Worm (Caenorhabditis elegans) whole organism, L1 larva: ENCODE measurements around the gene ucr-2.1.

Experiments
- C16A3.4 ChIP-seq: fragments of 150-350 bp; optimal IDR thresholded peaks from 2 replicates; lab custom pipeline; 2014; ENCODE audit warnings: missing biosample characterization, missing genetic modification characterization
- aly-2 ChIP-seq: fragments of 150-350 bp; optimal IDR thresholded peaks from 2 replicates; lab custom pipeline; 2014; ENCODE audit warnings: missing biosample characterization, missing genetic modification characterization
- ceh-82 ChIP-seq, 3 experiments: fragments of 150-350 bp in 1 of 3; sonication (generic microtip) in 2 of 3; optimal IDR thresholded peaks; 2 replicates each; lab custom pipeline; 2014 to 2017; ENCODE audit warnings: missing biosample characterization in 3 of 3, missing genetic modification characterization in 3 of 3
- ceh-90 ChIP-seq: sonication (generic microtip); optimal IDR thresholded peaks from 2 replicates; lab custom pipeline; 2016; ENCODE audit warnings: missing genetic modification characterization, missing compliant biosample characterization
- ces-1 ChIP-seq: fragments of 150-350 bp; optimal IDR thresholded peaks from 2 replicates; lab custom pipeline; 2014; ENCODE audit warnings: missing biosample characterization, missing genetic modification reagents, missing genetic modification characterization
- dpl-1 ChIP-seq, 3 experiments: fragments of 150-350 bp in 2 of 3; sonication (generic microtip) in 1 of 3; optimal IDR thresholded peaks; 2 replicates each; lab custom pipeline; 2014 to 2017; ENCODE audit warnings: missing biosample characterization in 3 of 3, missing genetic modification characterization in 3 of 3, missing genetic modification reagents in 3 of 3
- dsc-1 ChIP-seq: sonication (generic microtip); optimal IDR thresholded peaks from 2 replicates; lab custom pipeline; 2016; ENCODE audit warnings: mild to moderate bottlenecking, missing genetic modification characterization, missing compliant biosample characterization
- efl-1 ChIP-seq, 4 experiments: fragments of 150-350 bp; optimal IDR thresholded peaks in 3 of 4; peaks in 1 of 4; 1 replicate in 1 of 4; 2 replicates in 3 of 4; lab custom pipeline; 2014; ENCODE audit warnings: missing biosample characterization in 2 of 4, missing genetic modification characterization in 2 of 4, missing genetic modification reagents in 2 of 4
- egl-27 ChIP-seq, 2 experiments: fragments of 150-350 bp in 1 of 2; sonication (generic microtip); optimal IDR thresholded peaks; 3 replicates each; lab custom pipeline; 2017 to 2018; ENCODE audit warnings: missing biosample characterization in 2 of 2, missing genetic modification characterization in 2 of 2, missing genetic modification reagents in 2 of 2
- elt-2 ChIP-seq: sonication (generic microtip); optimal IDR thresholded peaks from 2 replicates; lab custom pipeline; 2016; ENCODE audit warnings: missing genetic modification characterization, mild to moderate bottlenecking, inconsistent platforms, missing compliant biosample characterization, missing genetic modification reagents
- elt-3 ChIP-seq, 6 experiments: fragments of 150-350 bp in 1 of 6; sonication (generic microtip); optimal IDR thresholded peaks; 2 replicates each; lab custom pipeline; 2017 to 2018; ENCODE audit warnings: missing biosample characterization in 6 of 6, missing genetic modification characterization in 6 of 6, inconsistent platforms in 1 of 6
- ets-5 ChIP-seq: fragments of 200-800 bp; sonication (Bioruptor generic); IDR thresholded peaks from 2 replicates; pipeline ENCODE4 v1.3.6; 2022; ENCODE audit warnings: missing genetic modification characterization, missing compliant biosample characterization
- fkh-8 ChIP-seq: sonication (generic microtip); optimal IDR thresholded peaks from 2 replicates; lab custom pipeline; 2016; ENCODE audit warnings: mild to moderate bottlenecking, missing genetic modification characterization, missing compliant biosample characterization
- fos-1 ChIP-seq: fragments of 150-350 bp; optimal IDR thresholded peaks from 2 replicates; lab custom pipeline; 2014; ENCODE audit warnings: missing biosample characterization, missing genetic modification characterization
- grh-1 ChIP-seq: fragments of 200-800 bp; sonication (Bioruptor generic); IDR thresholded peaks from 2 replicates; pipeline ENCODE4 v1.3.6; 2022; ENCODE audit warnings: missing genetic modification reagents, missing genetic modification characterization, missing compliant biosample characterization
- hlh-17 ChIP-seq: fragments of 200-800 bp; sonication (Bioruptor generic); optimal IDR thresholded peaks from 2 replicates; lab custom pipeline; 2018; ENCODE audit warnings: missing genetic modification characterization, mild to moderate bottlenecking, missing compliant biosample characterization, moderate library complexity, borderline replicate concordance
- hlh-4 ChIP-seq: sonication (generic microtip); optimal IDR thresholded peaks from 2 replicates; lab custom pipeline; 2016; ENCODE audit warnings: mild to moderate bottlenecking, missing genetic modification characterization, missing compliant biosample characterization
- irx-1 ChIP-seq: sonication (generic microtip); optimal IDR thresholded peaks from 2 replicates; lab custom pipeline; 2016; ENCODE audit warnings: missing genetic modification characterization, missing compliant biosample characterization
- jun-1 ChIP-seq: fragments of 150-350 bp; optimal IDR thresholded peaks from 2 replicates; lab custom pipeline; 2014; ENCODE audit warnings: missing biosample characterization, missing genetic modification reagents, missing genetic modification characterization
- lin-14 ChIP-seq: fragments of 200-800 bp; sonication (Bioruptor generic); optimal IDR thresholded peaks from 2 replicates; lab custom pipeline; 2018; ENCODE audit warnings: mild to moderate bottlenecking, missing genetic modification characterization, moderate library complexity, missing compliant biosample characterization
- lin-35 ChIP-seq, 2 experiments: fragments of 150-350 bp; optimal IDR thresholded peaks; 2 replicates each; lab custom pipeline; 2014; ENCODE audit warnings: missing biosample characterization in 2 of 2, missing genetic modification characterization in 2 of 2, missing genetic modification reagents in 2 of 2
- lin-39 ChIP-seq: fragments of 150-350 bp; optimal IDR thresholded peaks from 2 replicates; lab custom pipeline; 2014; ENCODE audit warnings: missing biosample characterization, missing genetic modification reagents, missing genetic modification characterization
- mep-1 ChIP-seq: fragments of 150-350 bp; optimal IDR thresholded peaks from 2 replicates; lab custom pipeline; 2014; ENCODE audit warnings: missing biosample characterization, missing genetic modification characterization
- nhr-19 ChIP-seq: fragments of 200-800 bp; sonication (Bioruptor generic); conservative IDR thresholded peaks from 2 replicates; pipeline ENCODE4 v1.3.6; 2022; ENCODE audit warnings: missing genetic modification characterization, missing compliant biosample characterization
- nhr-28 ChIP-seq: fragments of 150-350 bp; optimal IDR thresholded peaks from 2 replicates; lab custom pipeline; 2014; ENCODE audit warnings: missing biosample characterization, missing genetic modification characterization
- nhr-84 ChIP-seq: sonication (generic microtip); optimal IDR thresholded peaks from 2 replicates; lab custom pipeline; 2017; ENCODE audit warnings: missing biosample characterization, missing genetic modification characterization
- nhr-85 ChIP-seq: sonication (generic microtip); peaks from one replicate; lab custom pipeline; 2016; ENCODE audit warnings: missing genetic modification characterization, inconsistent platforms, missing compliant biosample characterization
- pag-3 ChIP-seq: sonication (generic microtip); optimal IDR thresholded peaks from 2 replicates; lab custom pipeline; 2017; ENCODE audit warnings: missing genetic modification characterization, mild to moderate bottlenecking, missing compliant biosample characterization, antibody characterized with exemption, borderline replicate concordance; ENCODE audit not compliant: insufficient read depth
- pax-3 ChIP-seq: fragments of 200-800 bp; sonication (Bioruptor generic); optimal IDR thresholded peaks from 2 replicates; lab custom pipeline; 2018; ENCODE audit warnings: mild to moderate bottlenecking, missing genetic modification characterization, moderate library complexity, missing compliant biosample characterization
- rnt-1 ChIP-seq: sonication (generic microtip); optimal IDR thresholded peaks from 2 replicates; lab custom pipeline; 2016; ENCODE audit warnings: mild to moderate bottlenecking, missing genetic modification characterization, moderate library complexity, missing compliant biosample characterization
- snu-23 ChIP-seq: sonication (generic microtip); optimal IDR thresholded peaks from 2 replicates; lab custom pipeline; 2016; ENCODE audit warnings: missing genetic modification characterization, missing compliant biosample characterization
- sox-4 ChIP-seq: sonication (generic microtip); optimal IDR thresholded peaks from 2 replicates; lab custom pipeline; 2016; ENCODE audit warnings: missing genetic modification characterization, missing compliant biosample characterization
- swsn-7 ChIP-seq: sonication (generic microtip); optimal IDR thresholded peaks from 2 replicates; lab custom pipeline; 2016; ENCODE audit warnings: missing genetic modification characterization, missing compliant biosample characterization
- unc-62 ChIP-seq: fragments of 150-350 bp; optimal IDR thresholded peaks from 2 replicates; lab custom pipeline; 2014; ENCODE audit warnings: missing biosample characterization, missing genetic modification reagents, missing genetic modification characterization
- unc-98 ChIP-seq: fragments of 200-800 bp; sonication (Bioruptor generic); IDR thresholded peaks from 2 replicates; pipeline ENCODE4 v1.3.6; 2022; ENCODE audit warnings: missing genetic modification characterization, missing compliant biosample characterization
- vab-15 ChIP-seq: sonication (generic microtip); optimal IDR thresholded peaks from 2 replicates; lab custom pipeline; 2017; ENCODE audit warnings: missing genotype, mild to moderate bottlenecking, missing genetic modification characterization, missing compliant biosample characterization
- zag-1 ChIP-seq: fragments of 150-350 bp; optimal IDR thresholded peaks from 2 replicates; lab custom pipeline; 2014; ENCODE audit warnings: missing biosample characterization, missing genetic modification characterization
- ztf-4 ChIP-seq: fragments of 150-350 bp; optimal IDR thresholded peaks from 2 replicates; lab custom pipeline; 2014; ENCODE audit warnings: missing biosample characterization, missing genetic modification characterization

Gene ucr-2.1

DNA sequence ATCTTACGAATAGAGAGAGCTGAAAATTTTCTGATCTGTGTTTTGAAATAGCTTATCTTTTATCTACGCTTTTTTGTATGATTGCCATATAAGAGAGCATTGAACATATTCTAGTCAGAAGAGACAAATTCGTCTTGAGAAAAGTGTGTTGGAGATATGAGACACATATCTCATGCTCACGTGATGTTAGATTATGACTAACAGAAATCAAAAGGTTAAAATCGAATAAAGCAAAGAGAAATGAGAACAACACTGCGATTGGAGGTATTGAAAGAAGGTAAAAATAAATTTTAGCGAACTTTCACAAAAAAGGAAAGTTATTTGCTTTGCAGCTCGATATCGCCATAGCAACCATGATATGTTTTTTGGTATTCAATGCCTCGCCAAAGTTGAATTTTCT is 36.2 kb upstream of the ucr-2.1 start, which contains the start of gene nhr-167:
nhr-167 (minus strand) TSS at position 21 of the 400 bp plus-strand sequence.
- TF ChIP-seq pax-3 (tag; lab: Kevin White, UChicago): peak; percentile 8
- no peak for TF ChIP-seq lin-14 (GFP tag; lab: Kevin White, UChicago)
- TF ChIP-seq fkh-8: peak; percentile 81
- TF ChIP-seq unc-62 (GFP tag; lab: Kevin White, UChicago): no peak
- peak; percentile 15 for TF ChIP-seq sox-4
- no peak for TF ChIP-seq ceh-82 (tag; optimal IDR thresholded peaks at IDR 0.05; lab: Kevin White, UChicago)
- no peak for TF ChIP-seq snu-23 (GFP tag; lab: Kevin White, UChicago)
- no peak for TF ChIP-seq efl-1 (optimal IDR thresholded peaks at IDR 0.05; lab: Kevin White, UChicago)
- peak in 1 of 2 experiments; percentile 77 for TF ChIP-seq efl-1 (GFP tag; optimal IDR thresholded peaks at IDR 0.05 in 1 of 2; lab: Kevin White, UChicago)
- TF ChIP-seq hlh-17 (GFP tag; lab: Kevin White, UChicago): no peak
- peak; percentile 0 for TF ChIP-seq swsn-7 (tag; lab: Kevin White, UChicago)
- no peak for TF ChIP-seq elt-3 (tag; optimal IDR thresholded peaks at IDR 0.05; lab: Kevin White, UChicago)
- TF ChIP-seq elt-2 (tag; lab: Kevin White, UChicago): no peak
- TF ChIP-seq rnt-1 (tag; lab: Kevin White, UChicago): no peak
- TF ChIP-seq lin-39 (tag; lab: Kevin White, UChicago): no peak
- TF ChIP-seq egl-27 (tag; optimal IDR thresholded peaks at IDR 0.05; lab: Kevin White, UChicago): no peak
- peak; percentile 76 for TF ChIP-seq dsc-1 (tag; lab: Kevin White, UChicago)
- no peak for TF ChIP-seq dpl-1 (GFP tag; optimal IDR thresholded peaks at IDR 0.05; lab: Kevin White, UChicago)

DNA sequence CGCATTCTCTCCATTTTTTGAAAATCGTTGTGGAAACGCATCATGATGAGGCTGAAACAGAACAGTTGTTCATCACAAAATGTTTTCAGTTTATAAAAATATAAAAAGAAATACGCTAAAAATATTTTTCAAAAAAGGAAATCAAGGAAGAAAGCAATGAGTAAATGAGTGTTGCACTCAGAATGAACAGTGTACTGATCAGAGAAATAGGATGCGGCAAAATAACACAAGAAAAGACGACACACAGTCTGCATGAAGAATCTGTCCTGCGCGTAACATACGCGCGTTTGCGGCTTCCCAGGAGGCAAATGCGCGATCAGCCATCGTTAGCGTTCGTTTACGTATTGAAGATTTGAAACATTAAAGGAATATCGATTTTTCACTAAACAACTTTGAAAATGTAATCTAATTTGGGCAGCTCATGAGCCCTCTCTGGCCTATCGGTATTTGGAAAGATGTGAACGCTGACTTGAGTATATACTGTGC is 34.6 kb upstream of the ucr-2.1 start, which contains the start of gene C49F5.3:
C49F5.3 (minus strand) TSS at position 51 of the 486 bp plus-strand sequence.
- TF ChIP-seq nhr-19 (GFP tag; lab: Robert Waterston, UW) (no peak), jun-1 (tag; lab: Kevin White, UChicago) (no peak), unc-62 (GFP tag; lab: Kevin White, UChicago) (no peak), ets-5 (GFP tag; lab: Robert Waterston, UW) (no peak), nhr-84 (no peak), vab-15 (tag; lab: Kevin White, UChicago) (no peak), C16A3.4 (tag; lab: Kevin White, UChicago) (no peak), nhr-85 (tag; lab: Kevin White, UChicago) (no peak), dpl-1 (GFP tag; optimal IDR thresholded peaks at IDR 0.05; lab: Kevin White, UChicago) (no peak), lin-14 (GFP tag; lab: Kevin White, UChicago) (no peak), grh-1 (GFP tag; lab: Robert Waterston, UW) (no peak), elt-2 (tag; lab: Kevin White, UChicago) (no peak), zag-1 (tag; lab: Kevin White, UChicago) (no peak), fos-1 (no peak), aly-2 (no peak), ces-1 (GFP tag; lab: Kevin White, UChicago) (no peak), nhr-28 (tag; lab: Kevin White, UChicago) (no peak)

DNA sequence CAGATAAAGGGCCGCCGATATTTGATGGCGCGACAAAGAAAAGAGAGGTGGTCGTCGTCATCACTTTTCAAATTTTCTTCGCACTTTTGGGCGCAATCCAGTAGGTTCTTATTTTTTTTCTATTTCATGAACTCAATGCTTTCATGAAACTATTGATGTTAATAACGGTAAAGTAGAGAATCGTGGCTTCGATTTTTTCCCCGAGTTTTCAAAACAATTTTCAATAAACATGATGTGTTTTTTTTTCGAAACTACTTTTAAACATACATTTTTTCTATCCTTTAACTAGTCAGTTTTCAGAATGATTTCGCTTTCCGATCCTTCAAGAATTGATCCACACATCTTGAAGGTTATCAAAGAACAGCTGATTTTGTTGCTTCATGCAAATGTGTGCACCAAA is 32.3 kb upstream of the ucr-2.1 start, which contains the start of gene C49F5.5:
C49F5.5 (plus strand) TSS at position 301 of the 400 bp plus-strand sequence.
- TF ChIP-seq vab-15 (tag; lab: Kevin White, UChicago): no peak
- TF ChIP-seq ets-5 (GFP tag; lab: Robert Waterston, UW): no peak
- no peak for TF ChIP-seq lin-39 (tag; lab: Kevin White, UChicago)
- no peak for TF ChIP-seq jun-1 (tag; lab: Kevin White, UChicago)
- TF ChIP-seq swsn-7 (tag; lab: Kevin White, UChicago): no peak
- TF ChIP-seq irx-1: no peak

DNA sequence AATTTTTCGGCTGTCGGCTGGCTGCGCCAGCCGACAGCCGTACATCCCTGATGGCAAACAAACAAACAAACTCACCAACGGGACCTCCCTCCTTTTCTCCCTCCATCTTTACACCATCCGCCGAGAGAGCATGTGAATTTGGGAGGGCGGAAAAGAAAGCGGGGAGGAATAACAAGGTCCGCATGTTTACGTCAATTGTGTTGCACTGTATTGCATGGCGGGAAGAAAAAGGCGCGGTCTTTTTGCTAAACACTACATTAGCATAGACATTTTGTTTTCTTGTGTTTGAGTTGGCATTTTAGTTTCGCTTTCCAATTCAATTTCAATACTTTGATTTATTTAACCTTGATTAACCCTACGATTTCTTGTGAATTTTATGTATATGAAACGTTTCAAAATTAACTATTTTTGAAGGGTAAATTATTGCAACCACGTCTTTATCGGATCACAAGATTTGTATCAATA is 30.3 kb upstream of the ucr-2.1 start, which contains the start of gene C49F5.6:
C49F5.6 (plus strand) TSS at position 415 of the 465 bp plus-strand sequence.
- no peak for TF ChIP-seq mep-1 (tag; lab: Kevin White, UChicago)
- peak; percentile 47 for TF ChIP-seq dsc-1 (tag; lab: Kevin White, UChicago)
- no peak for TF ChIP-seq pag-3 (tag; lab: Kevin White, UChicago)
- peak; percentile 37 to 56 for TF ChIP-seq efl-1 (optimal IDR thresholded peaks at IDR 0.05; lab: Kevin White, UChicago)
- peak; percentile 28 to 33 for TF ChIP-seq efl-1 (GFP tag; optimal IDR thresholded peaks at IDR 0.05 in 1 of 2; lab: Kevin White, UChicago)
- no peak for TF ChIP-seq unc-98
- TF ChIP-seq unc-62 (GFP tag; lab: Kevin White, UChicago): no peak
- TF ChIP-seq lin-35 (GFP tag; optimal IDR thresholded peaks at IDR 0.05; lab: Kevin White, UChicago): no peak
- no peak for TF ChIP-seq aly-2
- peak in 1 of 3 experiments; percentile 41 for TF ChIP-seq dpl-1 (GFP tag; optimal IDR thresholded peaks at IDR 0.05; lab: Kevin White, UChicago)
- TF ChIP-seq hlh-4 (tag; lab: Kevin White, UChicago): no peak
- TF ChIP-seq rnt-1 (tag; lab: Kevin White, UChicago): peak; percentile 15
- no peak for TF ChIP-seq ztf-4 (tag; lab: Kevin White, UChicago)
- TF ChIP-seq fkh-8: no peak
- no peak for TF ChIP-seq ceh-90 (tag; lab: Kevin White, UChicago)
